Worm (Caenorhabditis elegans) whole organism, young adult: Measurements from ENCODE around the gene F54B3.1.

ENCODE experiments used
- F10E7.11 ChIP-seq: sonication (generic microtip); optimal IDR thresholded peaks from 2 replicates; lab custom pipeline; 2017; ENCODE audit warnings: mild to moderate bottlenecking, missing genetic modification characterization, moderate library complexity, missing compliant biosample characterization
- F55B11.4 ChIP-seq: sonication (generic microtip); optimal IDR thresholded peaks from 2 replicates; lab custom pipeline; 2016; ENCODE audit warnings: missing compliant biosample characterization, missing genetic modification characterization, borderline replicate concordance; ENCODE audit not compliant: insufficient read depth
- ama-1 ChIP-seq, 3 experiments: fragments of 150-350 bp in 1 of 3; sonication (generic microtip) in 2 of 3; optimal IDR thresholded peaks; 2 replicates each; lab custom pipeline; 2014 to 2018; ENCODE audit warnings: missing biosample characterization in 2 of 3, missing genetic modification characterization in 2 of 3, missing genetic modification reagents in 2 of 3
- egl-44 ChIP-seq: fragments of 200-800 bp; sonication (Bioruptor generic); IDR thresholded peaks from 2 replicates; pipeline ENCODE4 v1.3.6; 2022; ENCODE audit warnings: missing genetic modification reagents, missing genetic modification characterization, missing compliant biosample characterization
- hmg-20 ChIP-seq: fragments of 200-800 bp; sonication (Bioruptor generic); IDR thresholded peaks from 2 replicates; pipeline ENCODE4 v1.3.6; 2022; ENCODE audit warnings: missing genetic modification reagents, missing genetic modification characterization, missing compliant biosample characterization
- madf-10 ChIP-seq: sonication (generic microtip); optimal IDR thresholded peaks from 2 replicates; lab custom pipeline; 2016; ENCODE audit warnings: mild to moderate bottlenecking, missing genetic modification characterization, missing compliant biosample characterization
- nhr-120 ChIP-seq: fragments of 200-800 bp; sonication (Bioruptor generic); IDR thresholded peaks from 2 replicates; pipeline ENCODE4 v1.3.6; 2022; ENCODE audit warnings: missing genetic modification characterization, missing compliant biosample characterization
- pha-4 ChIP-seq: fragments of 150-350 bp; sonication (generic microtip); optimal IDR thresholded peaks from 2 replicates; lab custom pipeline; 2014; ENCODE audit warnings: missing biosample characterization, missing genetic modification reagents, missing genetic modification characterization
- sdz-38 ChIP-seq: sonication (generic microtip); optimal IDR thresholded peaks from 2 replicates; lab custom pipeline; 2016; ENCODE audit warnings: missing genotype, missing genetic modification characterization, missing compliant biosample characterization
- snpc-4 ChIP-seq, 5 experiments: fragments of 150-350 bp in 1 of 5; sonication (generic microtip) in 4 of 5; optimal IDR thresholded peaks; 2 replicates each; lab custom pipeline; 2014 to 2018; ENCODE audit warnings: missing genetic modification characterization in 5 of 5, missing biosample characterization in 3 of 5, antibody characterized with exemption in 2 of 5, mild to moderate bottlenecking in 2 of 5, missing compliant biosample characterization in 2 of 5, missing genotype in 2 of 5, moderate library complexity in 2 of 5, missing genetic modification reagents in 1 of 5
- xnd-1 ChIP-seq: sonication (generic microtip); optimal IDR thresholded peaks from 2 replicates; lab custom pipeline; 2016; ENCODE audit warnings: missing genotype, missing genetic modification reagents, missing genetic modification characterization, missing compliant biosample characterization

DNA sequence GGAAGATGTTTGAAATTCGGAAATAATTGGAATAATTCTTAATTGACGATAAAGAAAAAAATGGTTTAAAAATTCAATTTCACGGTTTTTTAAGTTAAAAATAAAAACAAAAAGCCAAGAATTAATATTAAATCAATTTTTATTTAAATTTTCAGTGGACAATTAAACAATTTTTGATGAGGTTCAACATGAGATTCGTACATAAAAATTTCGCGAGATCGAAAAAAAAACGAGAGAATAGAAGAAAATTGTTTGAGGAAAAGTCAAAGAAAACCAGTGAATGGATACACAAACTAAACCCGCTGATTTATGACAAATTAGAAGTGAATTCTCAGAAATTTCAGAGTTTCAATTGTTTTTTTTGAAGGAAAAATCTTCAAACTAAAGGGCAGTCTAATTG is 19.0 kb downstream of the F54B3.1 start, which contains the start of gene F54B3.2:
- TF ChIP-seq xnd-1 (tag; lab: Kevin White, UChicago) (no peak), hmg-20 (GFP tag; lab: Robert Waterston, UW) (no peak), sdz-38 (tag; lab: Kevin White, UChicago) (no peak), F10E7.11 (tag; lab: Kevin White, UChicago) (no peak), ama-1 (optimal IDR thresholded peaks at IDR 0.05; lab: Kevin White, UChicago) (no peak), ama-1 (GFP tag; optimal IDR thresholded peaks at IDR 0.05; lab: Kevin White, UChicago) (no peak), nhr-120 (GFP tag; lab: Robert Waterston, UW) (no peak), snpc-4 (GFP tag; optimal IDR thresholded peaks at IDR 0.05; lab: Kevin White, UChicago) (no peak), snpc-4 (tag; optimal IDR thresholded peaks at IDR 0.05; lab: Kevin White, UChicago) (no peak), madf-10 (tag; lab: Kevin White, UChicago) (no peak), F55B11.4 (tag; lab: Kevin White, UChicago) (no peak), pha-4 (no peak), egl-44 (GFP tag; lab: Robert Waterston, UW) (no peak)
